Fruit fly (Drosophila melanogaster): ENCODE data around the gene tal-1A.

The tal-1A gene

DNA sequence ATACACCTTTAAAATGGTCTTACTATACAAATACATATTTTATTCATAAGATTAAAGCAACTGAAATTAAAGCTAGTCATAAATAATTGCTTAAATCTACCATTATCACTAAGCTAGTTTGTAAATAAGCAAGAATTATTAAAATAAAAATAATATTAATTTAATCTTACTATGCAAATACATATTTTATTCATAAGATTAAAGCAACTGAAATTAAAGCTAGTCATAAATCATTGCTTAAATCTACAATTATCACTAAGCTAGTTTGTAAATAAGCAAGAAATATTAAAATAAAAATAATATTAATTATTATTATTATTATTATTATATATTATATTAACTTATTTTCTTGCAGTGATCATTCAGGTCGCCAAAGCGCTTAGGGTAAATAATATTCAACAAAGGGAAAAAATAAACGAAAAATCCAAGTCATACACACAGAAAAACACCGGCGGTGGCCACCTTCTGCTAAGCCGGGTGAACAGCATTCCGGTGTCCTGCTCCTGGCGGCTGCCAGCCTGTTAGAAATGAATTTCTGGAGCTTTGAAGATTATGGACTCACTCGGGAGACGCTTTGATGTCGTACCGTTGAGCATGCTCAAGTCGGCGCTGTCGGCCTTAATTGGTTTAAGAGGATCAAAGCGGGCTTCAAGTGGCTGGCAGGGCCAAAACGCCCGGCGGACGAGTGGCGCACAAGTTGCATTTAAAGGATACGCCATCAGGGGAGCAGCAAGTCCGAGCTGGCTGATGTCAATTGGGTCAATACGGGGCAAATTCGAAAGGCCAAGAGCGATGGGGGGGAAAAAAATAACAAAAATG is 8.8 kb upstream of the tal-1A start (continued):
- TF ChIP-seq en (GFP tag; optimal IDR thresholded peaks at IDR 0.05): no peak
- no peak for TF ChIP-seq D19B (GFP tag; optimal IDR thresholded peaks at IDR 0.05)
- no peak for TF ChIP-seq wor (GFP tag; IDR thresholded peaks at IDR 0.05)
- no peak for TF ChIP-seq CG11398 (GFP tag; optimal IDR thresholded peaks at IDR 0.05)
- 0 out of 2 replicates have a peak, but pooled peaks have one; percentile 9 for TF ChIP-seq slbo (GFP tag; IDR thresholded peaks at IDR 0.05)
- no peak for TF ChIP-seq NC2α (GFP tag; optimal IDR thresholded peaks at IDR 0.05)
- TF ChIP-seq CG8359 (GFP tag; optimal IDR thresholded peaks at IDR 0.05; ENCODE audit: borderline replicate concordance): no peak
- no peak for TF ChIP-seq grn (GFP tag; optimal IDR thresholded peaks at IDR 0.05)
- no peak for TF ChIP-seq CG16779 (GFP tag; IDR thresholded peaks at IDR 0.05)
- no peak for TF ChIP-seq CG3995 (GFP tag; optimal IDR thresholded peaks at IDR 0.05)
- TF ChIP-seq Opbp (GFP tag; IDR thresholded peaks at IDR 0.05; ENCODE audit: partially characterized antibody): no peak
- TF ChIP-seq CG18619 (GFP tag; optimal IDR thresholded peaks at IDR 0.05): peak; percentile 15
- TF ChIP-seq CG11560 (tag; IDR thresholded peaks at IDR 0.05): no peak
- 0 out of 2 replicates have a peak, but pooled peaks have one; percentile 3 for TF ChIP-seq Ada2b (GFP tag; IDR thresholded peaks at IDR 0.05)
- TF ChIP-seq Hey (tag; optimal IDR thresholded peaks at IDR 0.05): no peak
- peak; percentile 18 for TF ChIP-seq NfI (GFP tag; optimal IDR thresholded peaks at IDR 0.05)
- TF ChIP-seq CG15269 (tag; optimal IDR thresholded peaks at IDR 0.05): peak; percentile 53
- TF ChIP-seq pros (GFP tag; optimal IDR thresholded peaks at IDR 0.05): peak; percentile 96
- peak; percentile 25 for TF ChIP-seq Sox102F (GFP tag; optimal IDR thresholded peaks at IDR 0.05)
- TF ChIP-seq zf30C (GFP tag; optimal IDR thresholded peaks at IDR 0.05): peak; percentile 55
- TF ChIP-seq CG4820 (GFP tag; optimal IDR thresholded peaks at IDR 0.05): no peak
- peak; percentile 57 for TF ChIP-seq Blimp-1 (GFP tag; optimal IDR thresholded peaks at IDR 0.05)
- 0 out of 2 replicates have a peak, but pooled peaks have one; percentile 29 for TF ChIP-seq Atf6 (GFP tag; IDR thresholded peaks at IDR 0.05)
- no peak for TF ChIP-seq CG9609 (GFP tag; optimal IDR thresholded peaks at IDR 0.05)
- no peak for TF ChIP-seq pzg (GFP tag; optimal IDR thresholded peaks at IDR 0.05)
- TF ChIP-seq CG2199 (GFP tag; IDR thresholded peaks at IDR 0.05): no peak
- TF ChIP-seq CG14710 (tag; optimal IDR thresholded peaks at IDR 0.05): peak; percentile 19
- TF ChIP-seq luna (GFP tag; optimal IDR thresholded peaks at IDR 0.05): no peak
- TF ChIP-seq CG17186 (GFP tag; optimal IDR thresholded peaks at IDR 0.05): no peak
- no peak for TF ChIP-seq usp (GFP tag; optimal IDR thresholded peaks at IDR 0.05)
- TF ChIP-seq gt (GFP tag; IDR thresholded peaks at IDR 0.05): no peak
- TF ChIP-seq caup (GFP tag; optimal IDR thresholded peaks at IDR 0.05; ENCODE audit: severe bottlenecking): no peak
- no peak for TF ChIP-seq CG13123 (GFP tag; optimal IDR thresholded peaks at IDR 0.05)
- TF ChIP-seq YL-1 (GFP tag; optimal IDR thresholded peaks at IDR 0.05): no peak
- TF ChIP-seq CG11093 (GFP tag; IDR thresholded peaks at IDR 0.05): no peak
- TF ChIP-seq pnt (GFP tag; optimal IDR thresholded peaks at IDR 0.05): no peak
- peak; percentile 8 for TF ChIP-seq scrt (GFP tag; optimal IDR thresholded peaks at IDR 0.05)
- no peak for TF ChIP-seq Mad (GFP tag; optimal IDR thresholded peaks at IDR 0.05)
- TF ChIP-seq cg (GFP tag; optimal IDR thresholded peaks at IDR 0.05): no peak
- TF ChIP-seq tll (GFP tag; optimal IDR thresholded peaks at IDR 0.05): no peak
- TF ChIP-seq CG6272 (GFP tag; IDR thresholded peaks at IDR 0.05): no peak
- TF ChIP-seq Lim3 (GFP tag; IDR thresholded peaks at IDR 0.05): no peak
- no peak for TF ChIP-seq CG2202 (tag; optimal IDR thresholded peaks at IDR 0.05)
- TF ChIP-seq CG12942 (GFP tag; optimal IDR thresholded peaks at IDR 0.05): no peak
- no peak for TF ChIP-seq CTCF (GFP tag; optimal IDR thresholded peaks at IDR 0.05)
- no peak for TF ChIP-seq mld (GFP tag; IDR thresholded peaks at IDR 0.05; ENCODE audit: partially characterized antibody)
- no peak for TF ChIP-seq CG13894 (tag; optimal IDR thresholded peaks at IDR 0.05)
- TF ChIP-seq CG6791 (GFP tag; IDR thresholded peaks at IDR 0.05; ENCODE audit: partially characterized antibody): no peak
- TF ChIP-seq CG42726 (GFP tag; IDR thresholded peaks at IDR 0.05; ENCODE audit: partially characterized antibody): peak; percentile 37; the same call in 1 of the 2 replicates

All from whole organism, embryonic.